Fruit fly (Drosophila melanogaster): Measurements from ENCODE around the gene Or85f.
A peak's percentile ranks its signal among the peaks of the same experiment; 100 is the strongest.

Or85f gene

DNA sequence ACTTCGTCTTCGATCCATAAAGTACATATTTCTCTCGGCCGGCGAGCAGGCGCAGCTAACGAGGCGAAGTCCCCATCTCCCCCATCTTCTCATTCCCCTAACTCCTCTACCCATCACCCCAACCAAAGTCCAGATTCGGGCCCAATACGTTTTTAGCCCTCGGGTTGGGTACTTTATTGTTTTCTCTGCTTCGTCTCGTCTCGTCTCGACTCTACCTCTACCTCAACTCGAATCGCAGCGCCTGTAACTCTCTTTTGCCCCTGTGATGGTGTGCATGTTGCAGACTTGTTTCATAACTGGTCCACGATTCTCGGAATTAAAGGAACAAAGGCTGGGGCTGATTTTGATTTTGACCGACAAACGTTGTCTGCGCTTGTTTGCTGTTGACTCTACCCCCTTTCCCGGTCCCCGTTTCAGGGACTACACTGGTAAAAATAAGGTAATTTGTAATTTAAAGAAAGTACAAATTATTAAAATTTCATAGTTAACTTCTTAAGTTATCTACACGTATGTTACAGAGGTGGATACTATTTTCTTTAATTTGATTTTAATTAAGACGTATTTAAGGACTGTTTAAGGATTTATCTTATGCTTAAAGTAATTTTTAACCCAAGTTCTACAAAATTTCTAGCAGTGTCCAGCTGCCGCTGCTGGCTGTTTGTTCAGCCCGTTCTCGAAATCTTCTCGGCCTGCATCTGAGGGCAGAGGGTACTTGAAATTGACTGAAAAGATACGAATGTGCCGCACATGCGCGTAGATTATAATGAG is 19.2 kb upstream of the Or85f start:
- peak; percentile 52 for TF ChIP-seq noc (tag; optimal IDR thresholded peaks at IDR 0.05)

DNA sequence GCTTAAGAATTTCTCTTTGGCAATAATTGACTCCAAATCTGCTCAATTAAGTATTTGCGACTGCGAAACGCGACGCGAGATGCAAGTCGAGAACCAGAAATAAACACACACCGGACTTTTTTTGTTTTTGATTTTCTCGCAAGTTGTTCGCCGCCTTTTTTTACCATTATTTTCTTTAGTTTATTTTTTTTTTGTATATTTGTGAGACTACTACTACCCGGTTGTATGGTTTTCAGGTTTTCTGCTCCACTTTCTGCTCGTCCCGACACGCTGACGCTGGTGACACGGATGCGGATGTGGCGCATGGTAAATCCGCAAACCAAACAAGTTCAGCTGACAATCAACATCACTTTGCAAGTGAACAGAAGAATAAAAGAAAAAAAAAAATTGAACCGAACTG is 17.0 kb upstream of the Or85f start:
- TF ChIP-seq noc (tag; optimal IDR thresholded peaks at IDR 0.05), result no peak

DNA sequence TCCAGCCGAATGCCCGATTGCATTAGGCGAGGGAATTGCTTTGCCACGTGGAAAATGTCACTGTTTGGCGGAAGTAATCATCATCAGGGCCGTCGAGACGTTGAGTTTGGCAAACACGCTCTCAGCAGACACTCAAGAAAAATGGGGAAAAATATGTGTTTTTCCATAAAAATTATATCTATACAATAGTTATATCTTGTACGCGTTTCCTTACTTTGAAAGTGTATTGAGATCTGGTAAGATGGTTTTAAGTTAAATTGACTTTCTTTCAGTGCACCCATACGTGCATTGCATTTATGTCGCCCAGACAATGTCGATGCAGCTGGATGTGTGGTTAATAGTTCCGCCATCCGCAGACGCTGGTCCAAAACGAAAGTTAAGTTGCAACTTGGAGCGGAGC is 12.0 kb upstream of the Or85f start:
- no peak for TF ChIP-seq noc (tag; optimal IDR thresholded peaks at IDR 0.05)

DNA sequence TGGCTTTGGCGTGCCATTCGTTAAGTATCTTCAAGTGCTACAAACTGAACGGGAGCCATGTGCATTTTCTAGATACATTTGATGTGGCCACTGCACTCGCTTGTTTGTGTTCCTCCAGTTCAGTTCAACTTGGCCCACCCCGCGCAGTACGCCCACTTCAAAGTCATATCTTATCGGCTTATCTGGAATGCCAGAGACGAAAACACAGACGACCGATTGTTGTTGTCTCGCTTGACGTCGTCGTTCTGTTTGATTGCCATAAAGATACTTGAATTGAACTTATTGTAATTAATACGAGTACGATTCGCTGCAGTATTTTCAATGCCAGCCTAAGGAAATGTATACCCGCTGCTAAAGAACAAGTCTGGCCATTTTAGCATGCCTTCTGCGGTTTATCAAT is 10.4 kb upstream of the Or85f start:
- no peak for TF ChIP-seq noc (tag; optimal IDR thresholded peaks at IDR 0.05)

DNA sequence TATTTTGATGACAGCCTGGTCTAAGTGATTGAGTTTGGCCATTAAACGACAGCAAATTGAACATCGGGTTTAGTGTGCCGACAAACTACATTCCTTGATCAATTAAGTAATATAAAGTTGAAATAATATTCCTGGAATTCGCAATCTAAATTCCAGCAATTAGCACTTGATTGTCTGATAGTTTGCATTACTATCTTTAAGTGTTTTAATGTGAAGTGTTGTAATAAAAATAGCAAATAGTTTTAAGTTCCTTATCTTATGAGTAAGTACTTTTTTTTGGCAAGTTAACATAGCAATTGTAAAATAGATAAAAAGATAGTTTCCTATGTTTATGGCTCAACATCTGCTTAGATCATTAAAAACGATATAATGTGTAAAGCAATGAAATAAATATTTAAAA is 9.7 kb upstream of the Or85f start:
- TF ChIP-seq noc (tag; optimal IDR thresholded peaks at IDR 0.05), result no peak

DNA sequence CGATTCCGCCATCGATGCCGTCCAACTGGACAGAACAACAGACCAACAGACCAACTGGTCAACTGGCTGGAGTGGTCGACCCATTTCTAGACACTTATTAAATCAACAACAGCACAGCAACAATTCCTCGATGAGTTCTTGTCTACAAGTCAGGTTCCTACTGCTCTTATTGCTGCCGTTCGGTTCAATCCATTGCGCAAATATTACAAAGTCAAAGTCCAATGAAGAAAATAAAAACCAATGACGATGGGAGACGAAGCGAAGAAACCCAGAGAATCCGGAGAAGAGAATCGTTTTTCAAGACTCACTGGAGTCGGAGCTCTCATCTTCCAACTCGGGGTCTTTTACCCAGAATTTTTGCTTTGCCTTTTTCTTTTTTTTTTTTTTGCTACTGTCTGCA is 9.0 kb upstream of the Or85f start:
- TF ChIP-seq noc (tag; optimal IDR thresholded peaks at IDR 0.05), result no peak

DNA sequence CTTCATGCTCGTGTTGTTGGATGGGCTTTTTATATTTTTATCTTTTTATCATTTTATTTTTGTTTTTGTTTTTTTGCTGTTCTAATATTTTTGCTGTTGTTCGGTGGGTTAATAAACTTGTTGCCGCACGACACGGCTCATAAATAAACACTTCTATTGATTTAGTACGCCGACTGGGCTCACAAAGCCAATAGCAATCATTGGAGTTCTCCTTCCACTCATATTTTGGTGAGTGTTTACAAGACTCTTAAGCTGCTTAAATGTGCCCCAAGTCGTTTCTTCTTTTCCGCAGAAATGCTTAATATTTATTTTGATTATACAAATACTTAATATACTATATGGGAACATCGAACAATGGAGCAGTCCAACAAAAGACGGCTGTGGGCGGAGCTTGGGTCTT is 7.8 kb upstream of the Or85f start:
- no peak for TF ChIP-seq noc (tag; optimal IDR thresholded peaks at IDR 0.05)

DNA sequence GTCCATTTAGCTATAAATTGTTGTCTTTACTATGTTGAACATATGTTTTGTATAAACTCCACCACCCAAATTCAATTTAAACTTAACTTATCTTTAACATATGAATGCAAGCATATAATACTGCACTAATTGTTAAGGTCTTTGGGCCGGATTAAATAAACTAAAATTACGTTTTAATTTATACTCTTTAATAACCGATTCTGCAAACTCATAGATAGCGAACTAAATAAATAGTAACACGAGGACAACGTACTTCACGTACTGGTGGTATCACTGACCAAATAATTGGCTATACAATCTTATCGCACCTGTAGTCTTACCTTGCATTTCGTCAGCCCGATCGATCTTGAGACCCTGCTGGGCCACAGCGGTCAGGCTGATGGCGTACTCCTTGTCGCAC is 5.6 kb upstream of the Or85f start:
- TF ChIP-seq noc (tag; optimal IDR thresholded peaks at IDR 0.05), result no peak

DNA sequence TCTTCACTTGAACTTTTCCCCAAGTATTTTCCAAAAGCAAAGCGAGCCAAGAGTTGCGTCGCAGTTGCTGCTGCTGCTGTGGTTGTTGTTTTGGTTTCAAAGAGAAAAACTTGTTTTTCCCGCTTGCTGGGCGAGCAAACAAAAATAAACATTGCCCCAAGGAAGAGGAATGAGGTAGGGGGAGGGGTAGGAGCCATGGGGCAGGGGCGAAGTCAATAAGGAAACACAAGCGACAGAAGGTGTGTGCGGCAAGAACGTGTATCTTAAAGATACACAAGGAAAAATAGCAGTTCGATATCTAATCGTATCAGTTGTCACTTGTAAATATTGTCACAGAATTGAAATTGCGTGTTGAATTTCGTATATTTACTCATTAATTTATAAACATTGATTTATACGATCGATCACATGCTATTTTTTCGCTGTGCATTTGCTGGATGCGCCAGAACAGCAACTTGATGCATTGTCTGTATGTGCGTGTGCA is 4.4 kb upstream of the Or85f start:
- TF ChIP-seq noc (tag; optimal IDR thresholded peaks at IDR 0.05), result no peak

DNA sequence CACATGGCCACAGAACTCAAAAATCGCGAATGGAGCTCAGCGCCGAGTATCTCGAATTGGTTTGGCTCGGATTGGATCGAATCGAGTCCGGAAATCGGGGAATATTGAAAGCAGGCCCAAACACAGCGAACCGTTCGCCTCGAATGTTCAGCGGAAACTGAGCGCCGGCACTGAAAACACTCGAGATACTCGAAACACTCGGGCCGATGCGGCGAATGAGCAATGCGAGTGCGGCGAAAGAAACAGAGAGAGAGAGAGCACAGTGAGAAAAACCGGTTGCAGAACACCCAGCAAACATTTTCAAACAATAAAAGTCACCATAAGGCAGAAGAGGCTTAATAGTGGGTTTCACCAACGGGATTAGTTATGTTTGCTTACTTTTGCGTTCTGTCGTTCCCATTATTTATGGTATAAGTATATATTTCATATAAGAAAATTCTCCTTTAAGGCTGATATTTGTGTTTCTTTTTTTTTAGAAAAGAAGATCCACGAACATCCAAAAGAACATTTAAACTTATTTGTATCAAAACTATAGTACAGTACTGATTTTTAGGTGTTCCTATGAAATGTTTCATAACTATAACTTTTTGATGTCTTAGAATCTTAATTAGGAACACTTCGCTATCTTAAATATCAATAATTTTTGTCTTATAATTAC is 3.5 kb upstream of the Or85f start, which contains the start of gene FER:
FER (minus strand) TSS at position 162 of the 658 bp plus-strand sequence.
- peak; percentile 30 for TF ChIP-seq noc (tag; optimal IDR thresholded peaks at IDR 0.05)

DNA sequence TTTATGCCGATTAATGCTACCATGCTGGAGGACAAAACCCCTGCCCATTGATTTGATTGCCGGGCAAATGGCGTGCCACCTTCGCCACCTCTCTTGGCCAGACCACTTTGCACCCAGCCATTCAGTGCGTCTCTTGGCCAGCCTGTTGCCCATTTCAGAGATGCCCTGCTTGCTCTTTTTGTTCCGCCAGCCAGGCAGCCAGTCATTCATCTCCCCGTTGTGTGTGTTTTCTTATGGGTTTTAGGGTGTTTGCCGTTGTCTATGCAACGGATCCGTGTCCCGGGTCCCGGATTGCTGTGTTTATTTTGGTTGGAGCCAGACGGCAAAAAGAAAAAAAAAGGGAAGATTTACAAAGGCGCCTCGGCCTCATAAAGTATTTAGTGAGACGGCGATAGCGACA is 2.0 kb upstream of the Or85f start:
- TF ChIP-seq noc (tag; optimal IDR thresholded peaks at IDR 0.05), result no peak

DNA sequence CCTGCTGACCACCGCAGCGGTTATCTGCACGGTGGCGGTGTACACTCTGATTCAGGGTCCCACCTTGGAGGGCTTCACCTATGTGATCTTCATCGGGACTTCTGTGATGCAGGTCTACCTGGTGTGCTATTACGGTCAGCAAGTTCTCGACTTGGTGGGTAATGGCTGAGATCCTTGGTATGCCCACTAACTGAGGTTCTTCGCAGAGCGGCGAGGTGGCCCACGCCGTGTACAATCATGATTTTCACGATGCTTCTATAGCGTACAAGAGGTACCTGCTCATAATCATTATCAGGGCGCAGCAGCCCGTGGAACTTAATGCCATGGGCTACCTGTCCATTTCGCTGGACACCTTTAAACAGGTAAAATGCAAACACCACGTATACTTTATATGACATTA is 1.1 kb downstream of the Or85f start:
- TF ChIP-seq noc (tag; optimal IDR thresholded peaks at IDR 0.05), result no peak

DNA sequence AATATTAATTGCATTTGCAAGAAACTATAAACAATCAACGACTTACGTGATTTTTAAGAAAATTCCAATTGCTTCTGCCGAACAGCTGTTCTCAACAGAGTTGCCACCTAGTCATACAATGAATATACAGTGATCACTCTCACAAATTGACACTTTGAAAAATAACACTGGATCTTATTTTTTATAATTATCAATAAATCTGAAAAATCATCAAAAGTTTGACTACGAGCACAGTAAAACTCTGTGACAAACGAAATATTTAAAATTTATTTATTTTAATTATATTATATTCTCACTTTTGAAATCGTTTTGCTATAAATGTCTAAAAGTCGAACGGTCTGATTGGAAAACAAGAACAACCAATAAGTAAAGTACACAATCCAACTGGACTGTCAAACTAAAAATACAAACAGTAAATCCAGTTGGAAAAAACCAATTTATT is 2.0 kb downstream of the Or85f start, which contains the start of gene CG34117:
CG34117 (minus strand) TSS at position 103 of the 442 bp plus-strand sequence.
- TF ChIP-seq noc (tag; optimal IDR thresholded peaks at IDR 0.05), result peak; percentile 85

DNA sequence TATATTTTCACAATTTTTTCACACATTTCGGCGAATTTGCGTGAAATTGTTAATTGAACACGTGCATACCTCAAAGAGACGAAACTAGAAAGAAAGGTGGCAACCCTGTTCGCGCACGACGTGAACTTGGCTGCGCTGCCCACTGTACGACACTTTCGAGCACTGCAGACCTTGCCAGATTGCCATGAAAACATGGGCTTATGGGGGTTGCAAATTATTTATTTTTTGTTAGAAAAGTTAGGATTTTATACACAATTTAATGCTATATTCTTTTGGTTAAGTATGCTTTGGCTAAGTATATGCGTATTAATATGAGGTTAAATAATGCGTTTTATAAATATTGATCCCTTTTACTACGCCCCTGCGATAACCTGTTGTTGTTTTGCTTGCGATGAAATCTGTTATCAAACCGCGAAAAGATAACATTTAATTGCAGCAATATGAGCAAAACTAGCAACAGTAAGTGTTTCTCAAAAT is 3.2 kb downstream of the Or85f start, which contains the start of the genes RpL34b and CG8132:
RpL34b (minus strand) TSS at position 100 of the 477 bp plus-strand sequence.
CG8132 (plus strand) TSS at position 369 of the 477 bp plus-strand sequence.
- peak; percentile 96 for TF ChIP-seq noc (tag; optimal IDR thresholded peaks at IDR 0.05)

DNA sequence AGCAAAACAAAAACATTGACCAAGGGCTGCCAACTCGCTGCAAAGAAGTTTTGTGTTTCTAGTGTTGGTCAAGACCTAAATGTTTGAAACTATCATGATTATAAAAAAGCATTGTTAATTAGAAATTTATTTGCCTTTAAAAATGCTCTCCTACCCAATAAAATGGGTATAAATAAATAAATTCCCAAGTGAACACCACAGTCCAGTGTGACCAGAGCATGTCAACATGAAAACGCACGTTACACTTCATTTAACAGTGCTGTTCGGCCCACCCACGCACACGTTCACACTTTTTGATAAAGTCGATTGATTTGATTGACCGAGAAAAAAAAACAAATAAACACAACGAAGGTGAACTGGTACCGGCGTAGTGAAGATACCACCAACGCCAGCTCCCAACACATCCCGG is 6.1 kb downstream of the Or85f start, which contains the start of the genes CG9356, BBIP1 and CG8135:
CG9356 (minus strand) TSS at position 166 of the 409 bp plus-strand sequence.
BBIP1 (plus strand) TSS at position 282 of the 409 bp plus-strand sequence.
CG8135 (plus strand) TSS at position 282 of the 409 bp plus-strand sequence.
- peak; percentile 65 for TF ChIP-seq noc (tag; optimal IDR thresholded peaks at IDR 0.05)

DNA sequence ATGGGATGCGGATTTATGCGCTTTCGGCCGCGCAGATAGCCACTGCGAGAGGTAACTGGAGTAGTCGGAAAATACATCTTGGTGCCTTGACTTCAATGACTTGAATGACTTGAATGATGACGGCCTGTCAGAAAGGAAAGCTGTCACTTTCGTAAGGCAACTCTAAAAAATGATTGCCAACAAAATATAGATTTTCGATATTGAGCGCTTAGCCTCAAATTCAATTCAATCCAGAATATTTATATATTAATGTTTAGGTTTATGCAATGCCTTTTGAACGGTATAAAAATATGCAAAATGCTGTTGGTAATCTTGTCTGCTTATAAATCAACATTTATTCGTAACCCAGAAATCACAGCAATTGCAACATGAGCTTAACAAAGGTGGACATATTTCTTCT is 10.1 kb downstream of the Or85f start, which contains the start of gene CG44261:
CG44261 (minus strand) TSS at position 101 of the 400 bp plus-strand sequence.
- no peak for TF ChIP-seq noc (tag; optimal IDR thresholded peaks at IDR 0.05)

Measured in whole organism, larva.